Fruit fly (Drosophila melanogaster): ENCODE results near the gene CG4928.

The CG4928 gene

dm6 chrX:16920682-16921286 lies 7.8 kb downstream of the CG4928 start:
- TF ChIP-seq cic (GFP tag; optimal IDR thresholded peaks at IDR 0.05) (peak; percentile 5), CG7101 (tag; optimal IDR thresholded peaks at IDR 0.05) (peak; percentile 55), CG33017 (tag; optimal IDR thresholded peaks at IDR 0.05) (no peak)

dm6 chrX:16922626-16923025 lies 9.6 kb downstream of the CG4928 start:
- TF ChIP-seq cic (GFP tag; optimal IDR thresholded peaks at IDR 0.05) (no peak), pad (GFP tag; optimal IDR thresholded peaks at IDR 0.05) (no peak), Hr96 (GFP tag; optimal IDR thresholded peaks at IDR 0.05) (no peak), CG7101 (tag; optimal IDR thresholded peaks at IDR 0.05) (no peak), Clk (GFP tag; optimal IDR thresholded peaks at IDR 0.05) (no peak), CG7045 (GFP tag; optimal IDR thresholded peaks at IDR 0.05) (no peak), kay (GFP tag; ENCODE audit: borderline replicate concordance) (no peak), CG11617 (GFP tag; optimal IDR thresholded peaks at IDR 0.05) (no peak), CG1620 (GFP tag; optimal IDR thresholded peaks at IDR 0.05) (no peak), CG33017 (tag; optimal IDR thresholded peaks at IDR 0.05) (no peak), tj (GFP tag; optimal IDR thresholded peaks at IDR 0.05) (no peak), Crg-1 (GFP tag; optimal IDR thresholded peaks at IDR 0.05) (no peak), Mnt (GFP tag; optimal IDR thresholded peaks at IDR 0.05) (no peak), cnc (optimal IDR thresholded peaks at IDR 0.05) (no peak), CG12768 (GFP tag; optimal IDR thresholded peaks at IDR 0.05) (no peak)

DNA sequence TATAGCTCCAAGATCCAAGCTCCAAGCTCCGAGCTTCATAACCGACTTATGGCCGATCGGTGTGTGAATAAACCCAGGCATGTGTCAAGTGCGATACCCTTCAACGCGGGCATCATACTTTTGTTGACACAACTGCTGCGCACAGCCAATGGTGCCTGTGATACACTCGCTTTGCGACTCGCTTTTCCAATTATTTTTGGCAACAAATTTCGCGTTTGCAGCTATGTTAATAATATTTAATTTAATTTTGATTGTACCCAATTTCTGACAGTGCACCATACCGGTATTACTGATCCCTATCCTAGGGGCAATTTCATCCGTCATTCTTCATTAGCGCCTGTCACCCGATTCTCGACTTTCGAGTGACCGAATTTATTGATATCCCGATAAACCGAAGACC lies 10.5 kb downstream of the CG4928 start:
- TF ChIP-seq CG14711 (tag; optimal IDR thresholded peaks at IDR 0.05) (no peak), cnc (optimal IDR thresholded peaks at IDR 0.05) (no peak), cic (GFP tag; optimal IDR thresholded peaks at IDR 0.05) (no peak), CG12768 (GFP tag; optimal IDR thresholded peaks at IDR 0.05) (no peak), Clk (GFP tag; optimal IDR thresholded peaks at IDR 0.05) (no peak), Crg-1 (GFP tag; optimal IDR thresholded peaks at IDR 0.05) (no peak), CG1620 (GFP tag; optimal IDR thresholded peaks at IDR 0.05) (no peak), ovo (GFP tag; optimal IDR thresholded peaks at IDR 0.05) (no peak), CG5204 (GFP tag; optimal IDR thresholded peaks at IDR 0.05) (no peak), toe (GFP tag; optimal IDR thresholded peaks at IDR 0.05) (no peak), pad (GFP tag; optimal IDR thresholded peaks at IDR 0.05) (no peak), Hr96 (GFP tag; optimal IDR thresholded peaks at IDR 0.05) (no peak), CG33017 (tag; optimal IDR thresholded peaks at IDR 0.05) (no peak), kay (GFP tag; ENCODE audit: borderline replicate concordance) (no peak), tj (GFP tag; optimal IDR thresholded peaks at IDR 0.05) (no peak), Mnt (GFP tag; optimal IDR thresholded peaks at IDR 0.05) (no peak), CG7045 (GFP tag; optimal IDR thresholded peaks at IDR 0.05) (no peak), CG11617 (GFP tag; optimal IDR thresholded peaks at IDR 0.05) (no peak)

dm6 chrX:16924069-16924721 lies 11.2 kb downstream of the CG4928 start:
- TF ChIP-seq CG7101 (tag; optimal IDR thresholded peaks at IDR 0.05): peak; percentile 7
- peak; percentile 15 for TF ChIP-seq Hr96 (GFP tag; optimal IDR thresholded peaks at IDR 0.05)
- TF ChIP-seq toe (GFP tag; optimal IDR thresholded peaks at IDR 0.05): no peak

DNA sequence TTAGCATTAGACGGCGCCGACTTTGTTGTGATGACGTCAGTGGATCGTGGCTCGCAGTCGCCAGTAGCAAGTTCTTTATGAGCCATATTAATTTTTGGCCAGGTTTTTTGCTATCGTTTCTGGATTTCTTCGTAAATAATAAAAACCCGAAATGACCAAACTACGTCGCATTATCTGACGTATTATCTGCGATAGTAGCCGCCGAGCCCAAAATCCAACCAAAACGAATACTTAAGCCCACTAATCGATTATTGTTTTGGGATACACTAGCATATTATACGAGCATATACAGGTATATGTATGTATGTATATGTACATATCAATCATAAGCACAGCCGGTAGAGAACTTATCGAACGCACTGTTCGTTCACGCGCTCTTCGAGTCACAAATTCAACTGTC lies 13.7 kb downstream of the CG4928 start:
- no peak for TF ChIP-seq Crg-1 (GFP tag; optimal IDR thresholded peaks at IDR 0.05)
- no peak for TF ChIP-seq CG11617 (GFP tag; optimal IDR thresholded peaks at IDR 0.05)
- no peak for TF ChIP-seq CG14711 (tag; optimal IDR thresholded peaks at IDR 0.05)
- TF ChIP-seq CG5204 (GFP tag; optimal IDR thresholded peaks at IDR 0.05): no peak
- TF ChIP-seq kay (GFP tag; ENCODE audit: borderline replicate concordance): no peak
- no peak for TF ChIP-seq cic (GFP tag; optimal IDR thresholded peaks at IDR 0.05)
- no peak for TF ChIP-seq CG7045 (GFP tag; optimal IDR thresholded peaks at IDR 0.05)
- no peak for TF ChIP-seq cnc (optimal IDR thresholded peaks at IDR 0.05)
- no peak for TF ChIP-seq Mnt (GFP tag; optimal IDR thresholded peaks at IDR 0.05)
- TF ChIP-seq toe (GFP tag; optimal IDR thresholded peaks at IDR 0.05): no peak
- no peak for TF ChIP-seq pad (GFP tag; optimal IDR thresholded peaks at IDR 0.05)
- TF ChIP-seq bab1 (GFP tag; optimal IDR thresholded peaks at IDR 0.05): no peak
- TF ChIP-seq CG33017 (tag; optimal IDR thresholded peaks at IDR 0.05): no peak
- TF ChIP-seq ovo (GFP tag; optimal IDR thresholded peaks at IDR 0.05): no peak
- no peak for TF ChIP-seq Hr96 (GFP tag; optimal IDR thresholded peaks at IDR 0.05)
- no peak for TF ChIP-seq Clk (GFP tag; optimal IDR thresholded peaks at IDR 0.05)
- TF ChIP-seq tj (GFP tag; optimal IDR thresholded peaks at IDR 0.05): no peak
- no peak for TF ChIP-seq CG7101 (tag; optimal IDR thresholded peaks at IDR 0.05)
- no peak for TF ChIP-seq CG12768 (GFP tag; optimal IDR thresholded peaks at IDR 0.05)

- no peak for TF ChIP-seq Clk (GFP tag; optimal IDR thresholded peaks at IDR 0.05)
- no peak for TF ChIP-seq CG5204 (GFP tag; optimal IDR thresholded peaks at IDR 0.05)
- peak; percentile 26 for TF ChIP-seq kay (GFP tag; ENCODE audit: borderline replicate concordance)
- TF ChIP-seq CG7101 (tag; optimal IDR thresholded peaks at IDR 0.05): peak; percentile 31
- TF ChIP-seq CG14711 (tag; optimal IDR thresholded peaks at IDR 0.05): peak; percentile 12
- TF ChIP-seq Crg-1 (GFP tag; optimal IDR thresholded peaks at IDR 0.05): no peak
- TF ChIP-seq CG7045 (GFP tag; optimal IDR thresholded peaks at IDR 0.05): no peak
Measured at dm6 chrX:16930465-16931286, 17.7 kb downstream of the CG4928 start.

Measured in whole organism, adult.